In the genomic region with DNA sequence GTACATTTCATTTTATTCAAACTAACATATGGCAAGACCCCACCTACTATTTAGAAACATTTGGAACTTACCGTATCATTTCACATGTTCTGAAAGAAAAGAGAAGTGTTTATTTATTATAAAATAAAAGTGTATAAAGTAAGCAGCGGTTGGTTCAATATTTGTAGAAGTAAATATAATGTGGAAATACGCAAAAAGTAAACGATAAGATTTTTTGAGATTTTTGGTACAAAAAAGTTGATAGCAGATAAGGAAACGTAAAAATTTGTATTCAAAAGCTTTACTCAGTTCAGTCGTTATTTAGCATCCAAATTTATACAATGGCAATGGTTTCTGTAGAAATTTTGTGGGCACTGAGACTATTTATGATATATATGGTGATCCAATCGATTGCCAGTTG, we compare ENCODE assay signal across 3 fruit fly cellular contexts.
TF ChIP-seq lines count a peak whose summit lies in the region.

Sr-CIII (plus strand) TSS at position 301 of the 400 bp plus-strand sequence.

- TF ChIP-seq CTCF in whole organism, embryonic (GFP tag; optimal IDR thresholded peaks at IDR 0.05; lab: Kevin White, UChicago): no peak

TF ChIP-seq in whole organism, adult, 20 proteins besides CTCF, POLR2A, EP300 and RAD21:
- TF ChIP-seq CG5204 (GFP tag; optimal IDR thresholded peaks at IDR 0.05; lab: Kevin White, UChicago): no peak
- peak; percentile 6 for TF ChIP-seq kay (GFP tag; lab: Kevin White, UChicago; ENCODE audit: borderline replicate concordance)

TF ChIP-seq in whole organism, embryonic, 481 proteins besides CTCF, POLR2A, EP300 and RAD21:
- TF ChIP-seq CG3407 (GFP tag; optimal IDR thresholded peaks at IDR 0.05; lab: Kevin White, UChicago) (no peak), CG18599 (GFP tag; optimal IDR thresholded peaks at IDR 0.05; lab: Kevin White, UChicago) (peak; percentile 29), ssp (GFP tag; IDR thresholded peaks at IDR 0.05; lab: Robert Waterston, UW) (no peak), Abd-B (GFP tag; optimal IDR thresholded peaks at IDR 0.05; lab: Kevin White, UChicago) (no peak), pzg (GFP tag; optimal IDR thresholded peaks at IDR 0.05; lab: Kevin White, UChicago) (no peak), CG11398 (GFP tag; optimal IDR thresholded peaks at IDR 0.05; lab: Kevin White, UChicago) (no peak)

TF ChIP-seq in whole organism, prepupa, 60 proteins besides CTCF, POLR2A, EP300 and RAD21:
- TF ChIP-seq vri (GFP tag; optimal IDR thresholded peaks at IDR 0.05; lab: Kevin White, UChicago) (no peak), Eip78C (GFP tag; lab: Kevin White, UChicago) (peak; percentile 18)
